Worm (Caenorhabditis elegans) whole organism, L1 larva: ENCODE results near the gene Y110A2AL.4.

Experiments
- C34B4.2 ChIP-seq: sonication (generic microtip); optimal IDR thresholded peaks from 2 replicates; lab custom pipeline; 2017; ENCODE audit warnings: mild to moderate bottlenecking, missing genetic modification characterization, missing compliant biosample characterization
- aha-1 ChIP-seq: fragments of 150-350 bp; optimal IDR thresholded peaks from 2 replicates; lab custom pipeline; 2014; ENCODE audit warnings: missing biosample characterization, missing genetic modification characterization
- blmp-1 ChIP-seq: fragments of 150-350 bp; optimal IDR thresholded peaks from 2 replicates; lab custom pipeline; 2014; ENCODE audit warnings: missing biosample characterization, missing genetic modification characterization
- ceh-8 ChIP-seq: fragments of 200-800 bp; sonication (Bioruptor generic); optimal IDR thresholded peaks from 2 replicates; lab custom pipeline; 2018; ENCODE audit warnings: mild to moderate bottlenecking, missing genetic modification characterization, moderate library complexity, missing compliant biosample characterization
- ceh-82 ChIP-seq, 3 experiments: fragments of 150-350 bp in 1 of 3; sonication (generic microtip) in 2 of 3; optimal IDR thresholded peaks; 2 replicates each; lab custom pipeline; 2014 to 2017; ENCODE audit warnings: missing biosample characterization in 3 of 3, missing genetic modification characterization in 3 of 3
- ceh-88 ChIP-seq: fragments of 200-800 bp; sonication (Bioruptor generic); IDR thresholded peaks from 2 replicates; pipeline ENCODE4 v1.3.6; 2022; ENCODE audit warnings: missing genetic modification characterization, missing compliant biosample characterization
- ces-1 ChIP-seq: fragments of 150-350 bp; optimal IDR thresholded peaks from 2 replicates; lab custom pipeline; 2014; ENCODE audit warnings: missing biosample characterization, missing genetic modification reagents, missing genetic modification characterization
- dpl-1 ChIP-seq, 3 experiments: fragments of 150-350 bp in 2 of 3; sonication (generic microtip) in 1 of 3; optimal IDR thresholded peaks; 2 replicates each; lab custom pipeline; 2014 to 2017; ENCODE audit warnings: missing biosample characterization in 3 of 3, missing genetic modification characterization in 3 of 3, missing genetic modification reagents in 3 of 3
- efl-1 ChIP-seq, 4 experiments: fragments of 150-350 bp; optimal IDR thresholded peaks in 3 of 4; peaks in 1 of 4; 1 replicate in 1 of 4; 2 replicates in 3 of 4; lab custom pipeline; 2014; ENCODE audit warnings: missing biosample characterization in 2 of 4, missing genetic modification characterization in 2 of 4, missing genetic modification reagents in 2 of 4
- efl-3 ChIP-seq: fragments of 200-800 bp; sonication (Bioruptor generic); optimal IDR thresholded peaks from 2 replicates; lab custom pipeline; 2018; ENCODE audit warnings: mild to moderate bottlenecking, missing genetic modification characterization, missing compliant biosample characterization
- elt-2 ChIP-seq: sonication (generic microtip); optimal IDR thresholded peaks from 2 replicates; lab custom pipeline; 2016; ENCODE audit warnings: missing genetic modification characterization, mild to moderate bottlenecking, inconsistent platforms, missing compliant biosample characterization, missing genetic modification reagents
- elt-3 ChIP-seq, 6 experiments: fragments of 150-350 bp in 1 of 6; sonication (generic microtip); optimal IDR thresholded peaks; 2 replicates each; lab custom pipeline; 2017 to 2018; ENCODE audit warnings: missing biosample characterization in 6 of 6, missing genetic modification characterization in 6 of 6, inconsistent platforms in 1 of 6
- fkh-10 ChIP-seq: sonication (generic microtip); optimal IDR thresholded peaks from 2 replicates; lab custom pipeline; 2017; ENCODE audit warnings: missing biosample characterization, missing genetic modification reagents, missing genetic modification characterization
- fos-1 ChIP-seq: fragments of 150-350 bp; optimal IDR thresholded peaks from 2 replicates; lab custom pipeline; 2014; ENCODE audit warnings: missing biosample characterization, missing genetic modification characterization
- hlh-17 ChIP-seq: fragments of 200-800 bp; sonication (Bioruptor generic); optimal IDR thresholded peaks from 2 replicates; lab custom pipeline; 2018; ENCODE audit warnings: missing genetic modification characterization, mild to moderate bottlenecking, missing compliant biosample characterization, moderate library complexity, borderline replicate concordance
- hlh-4 ChIP-seq: sonication (generic microtip); optimal IDR thresholded peaks from 2 replicates; lab custom pipeline; 2016; ENCODE audit warnings: mild to moderate bottlenecking, missing genetic modification characterization, missing compliant biosample characterization
- hpl-2 ChIP-seq: fragments of 150-350 bp; optimal IDR thresholded peaks from 2 replicates; lab custom pipeline; 2014; ENCODE audit warnings: missing biosample characterization, missing genetic modification reagents, missing genetic modification characterization
- irx-1 ChIP-seq: sonication (generic microtip); optimal IDR thresholded peaks from 2 replicates; lab custom pipeline; 2016; ENCODE audit warnings: missing genetic modification characterization, missing compliant biosample characterization
- isw-1 ChIP-seq: fragments of 200-800 bp; sonication (Bioruptor generic); IDR thresholded peaks from 2 replicates; pipeline ENCODE4 v1.3.6; 2022; ENCODE audit warnings: missing genetic modification characterization, missing compliant biosample characterization
- lin-14 ChIP-seq: fragments of 200-800 bp; sonication (Bioruptor generic); optimal IDR thresholded peaks from 2 replicates; lab custom pipeline; 2018; ENCODE audit warnings: mild to moderate bottlenecking, missing genetic modification characterization, moderate library complexity, missing compliant biosample characterization
- lin-15B ChIP-seq: fragments of 150-350 bp; sonication (generic microtip); optimal IDR thresholded peaks from 3 replicates; lab custom pipeline; 2014; ENCODE audit warnings: missing biosample characterization, missing genetic modification characterization
- lin-35 ChIP-seq, 2 experiments: fragments of 150-350 bp; optimal IDR thresholded peaks; 2 replicates each; lab custom pipeline; 2014; ENCODE audit warnings: missing biosample characterization in 2 of 2, missing genetic modification characterization in 2 of 2, missing genetic modification reagents in 2 of 2
- lir-3 ChIP-seq: sonication (generic microtip); optimal IDR thresholded peaks from 2 replicates; lab custom pipeline; 2016; ENCODE audit warnings: mild to moderate bottlenecking, missing genetic modification characterization, moderate library complexity, missing compliant biosample characterization; ENCODE audit not compliant: poor library complexity
- lsy-2 ChIP-seq, 2 experiments: fragments of 150-350 bp; optimal IDR thresholded peaks; 2 replicates each; lab custom pipeline; 2014; ENCODE audit warnings: missing biosample characterization in 2 of 2, missing genetic modification characterization in 2 of 2
- mdl-1 ChIP-seq, 2 experiments: fragments of 150-350 bp; optimal IDR thresholded peaks; 2 replicates each; lab custom pipeline; 2014 to 2017; ENCODE audit warnings: missing biosample characterization in 2 of 2, missing genetic modification characterization in 2 of 2, inconsistent platforms in 1 of 2
- nhr-19 ChIP-seq: fragments of 200-800 bp; sonication (Bioruptor generic); conservative IDR thresholded peaks from 2 replicates; pipeline ENCODE4 v1.3.6; 2022; ENCODE audit warnings: missing genetic modification characterization, missing compliant biosample characterization
- nhr-20 ChIP-seq: sonication (generic microtip); optimal IDR thresholded peaks from 2 replicates; lab custom pipeline; 2016; ENCODE audit warnings: mild to moderate bottlenecking, missing genetic modification characterization, missing compliant biosample characterization
- nhr-28 ChIP-seq: fragments of 150-350 bp; optimal IDR thresholded peaks from 2 replicates; lab custom pipeline; 2014; ENCODE audit warnings: missing biosample characterization, missing genetic modification characterization
- nhr-47 ChIP-seq: sonication (generic microtip); optimal IDR thresholded peaks from 2 replicates; lab custom pipeline; 2016; ENCODE audit warnings: mild to moderate bottlenecking, missing genetic modification characterization, moderate library complexity, missing compliant biosample characterization
- nhr-84 ChIP-seq: sonication (generic microtip); optimal IDR thresholded peaks from 2 replicates; lab custom pipeline; 2017; ENCODE audit warnings: missing biosample characterization, missing genetic modification characterization
- nhr-85 ChIP-seq: sonication (generic microtip); peaks from one replicate; lab custom pipeline; 2016; ENCODE audit warnings: missing genetic modification characterization, inconsistent platforms, missing compliant biosample characterization
- nhr-90 ChIP-seq: sonication (generic microtip); optimal IDR thresholded peaks from 2 replicates; lab custom pipeline; 2016; ENCODE audit warnings: mild to moderate bottlenecking, missing genetic modification characterization, missing compliant biosample characterization; ENCODE audit not compliant: poor library complexity
- rnt-1 ChIP-seq: sonication (generic microtip); optimal IDR thresholded peaks from 2 replicates; lab custom pipeline; 2016; ENCODE audit warnings: mild to moderate bottlenecking, missing genetic modification characterization, moderate library complexity, missing compliant biosample characterization
- snpc-4 ChIP-seq: fragments of 150-350 bp; optimal IDR thresholded peaks from 2 replicates; lab custom pipeline; 2014; ENCODE audit warnings: missing biosample characterization, missing genetic modification characterization
- snu-23 ChIP-seq: sonication (generic microtip); optimal IDR thresholded peaks from 2 replicates; lab custom pipeline; 2016; ENCODE audit warnings: missing genetic modification characterization, missing compliant biosample characterization
- tbx-2 ChIP-seq: sonication (generic microtip); optimal IDR thresholded peaks from 2 replicates; lab custom pipeline; 2016; ENCODE audit warnings: missing genetic modification characterization, missing compliant biosample characterization
- unc-130 ChIP-seq: fragments of 150-350 bp; optimal IDR thresholded peaks from 2 replicates; lab custom pipeline; 2017; ENCODE audit warnings: missing biosample characterization, missing genetic modification characterization, inconsistent platforms
- zag-1 ChIP-seq: fragments of 150-350 bp; optimal IDR thresholded peaks from 2 replicates; lab custom pipeline; 2014; ENCODE audit warnings: missing biosample characterization, missing genetic modification characterization
- ztf-11 ChIP-seq, 2 experiments: sonication (generic microtip); optimal IDR thresholded peaks; 2 replicates each; lab custom pipeline; 2016 to 2017; ENCODE audit warnings: missing genetic modification characterization in 2 of 2, missing biosample characterization in 1 of 2, missing compliant biosample characterization in 1 of 2

Gene Y110A2AL.4

DNA sequence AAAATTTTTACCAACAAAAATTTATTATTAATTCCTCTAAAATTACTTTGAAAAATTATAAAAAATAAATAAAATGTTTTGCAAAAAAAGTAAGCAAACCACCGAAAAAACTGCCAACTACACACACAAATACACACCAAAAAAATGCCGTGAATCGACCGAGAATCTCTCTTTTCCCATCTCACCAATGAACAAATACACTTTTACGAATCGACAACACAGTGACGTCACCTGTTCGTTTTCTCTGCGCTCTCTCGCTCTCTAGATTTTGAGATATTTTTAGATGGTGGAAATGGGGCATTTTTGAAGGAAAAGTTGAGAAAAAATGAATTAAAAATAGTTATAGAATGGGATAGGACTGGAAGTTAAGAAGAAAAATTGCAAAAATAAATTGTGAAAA lies 7.0 kb upstream of the Y110A2AL.4 start (continued):
- TF ChIP-seq rnt-1 (peak; percentile 41), nhr-47 (tag; lab: Kevin White, UChicago) (no peak), nhr-85 (tag; lab: Kevin White, UChicago) (peak; percentile 61), tbx-2 (tag; lab: Kevin White, UChicago) (peak; percentile 28), nhr-84 (tag; lab: Kevin White, UChicago) (no peak), efl-1 (optimal IDR thresholded peaks at IDR 0.05; lab: Kevin White, UChicago) (peak; percentile 13 to 36), efl-1 (GFP tag; optimal IDR thresholded peaks at IDR 0.05 in 1 of 2; lab: Kevin White, UChicago) (no peak), snu-23 (peak; percentile 33), C34B4.2 (tag; lab: Kevin White, UChicago) (no peak), ceh-82 (tag; optimal IDR thresholded peaks at IDR 0.05; lab: Kevin White, UChicago) (peak in 1 of 3 experiments; percentile 6), hpl-2 (GFP tag; lab: Kevin White, UChicago) (no peak), fos-1 (no peak), mdl-1 (tag; optimal IDR thresholded peaks at IDR 0.05; lab: Kevin White, UChicago) (no peak), efl-3 (no peak), snpc-4 (no peak), nhr-19 (GFP tag; lab: Robert Waterston, UW) (no peak), nhr-90 (tag; lab: Kevin White, UChicago) (peak; percentile 6), ztf-11 (tag; optimal IDR thresholded peaks at IDR 0.05; lab: Kevin White, UChicago) (no peak), hlh-17 (GFP tag; lab: Kevin White, UChicago) (no peak), aha-1 (tag; lab: Kevin White, UChicago) (no peak), ceh-88 (GFP tag; lab: Robert Waterston, UW) (no peak), lir-3 (tag; lab: Kevin White, UChicago) (no peak), unc-130 (tag; lab: Kevin White, UChicago) (no peak), lin-15B (tag; lab: Kevin White, UChicago) (no peak), isw-1 (no peak), hlh-4 (no peak), irx-1 (no peak), ceh-8 (GFP tag; lab: Kevin White, UChicago) (no peak), lsy-2 (tag; optimal IDR thresholded peaks at IDR 0.05; lab: Kevin White, UChicago) (peak; percentile 40 to 54), ces-1 (GFP tag; lab: Kevin White, UChicago) (no peak), fkh-10 (GFP tag; lab: Kevin White, UChicago) (no peak)

DNA sequence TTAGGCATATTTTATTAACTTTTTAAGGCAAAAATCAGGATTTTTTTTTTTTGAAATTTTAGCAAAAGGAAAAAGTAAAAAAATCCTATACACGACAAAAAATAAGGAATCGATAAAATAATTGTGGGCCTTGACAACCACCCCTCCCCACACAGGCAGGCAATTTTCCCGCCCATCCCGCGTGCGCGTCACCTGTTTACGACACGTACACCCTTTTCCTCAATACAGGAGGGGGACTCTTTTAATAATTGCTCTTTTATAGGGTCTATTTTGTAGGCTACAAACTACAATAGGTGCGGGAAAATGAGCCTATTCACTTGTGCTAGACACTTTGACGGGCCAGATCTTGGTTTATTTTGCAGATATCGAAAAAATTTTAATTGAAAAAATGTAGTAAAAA lies 6.6 kb upstream of the Y110A2AL.4 start:
- TF ChIP-seq rnt-1 (peak; percentile 13), blmp-1 (tag; lab: Kevin White, UChicago) (no peak), nhr-85 (tag; lab: Kevin White, UChicago) (peak; percentile 27)

DNA sequence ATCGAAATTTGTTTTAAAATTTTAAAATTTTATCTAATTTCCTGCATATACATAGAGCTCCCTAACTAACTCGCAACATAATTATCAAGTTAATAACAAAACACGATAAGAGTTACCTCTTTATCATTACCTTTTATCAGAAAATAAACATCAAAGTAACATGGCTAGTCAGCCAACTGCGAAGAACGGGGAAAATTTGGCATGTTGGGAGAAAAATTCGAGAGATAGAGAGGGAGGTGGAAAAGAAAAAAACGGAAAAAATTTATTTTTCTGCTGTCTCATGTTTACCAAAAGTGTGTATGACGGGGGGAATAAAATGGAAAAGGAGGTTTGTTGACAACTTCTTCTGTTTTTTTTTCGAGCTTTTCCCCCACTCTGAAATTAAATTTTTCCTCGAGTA lies 5.0 kb upstream of the Y110A2AL.4 start:
- TF ChIP-seq isw-1 (no peak), lir-3 (tag; lab: Kevin White, UChicago) (no peak), efl-1 (optimal IDR thresholded peaks at IDR 0.05; lab: Kevin White, UChicago) (no peak), efl-1 (GFP tag; optimal IDR thresholded peaks at IDR 0.05 in 1 of 2; lab: Kevin White, UChicago) (peak in 1 of 2 experiments; percentile 77), ztf-11 (tag; optimal IDR thresholded peaks at IDR 0.05; lab: Kevin White, UChicago) (no peak), lin-35 (GFP tag; optimal IDR thresholded peaks at IDR 0.05; lab: Kevin White, UChicago) (peak in 1 of 2 experiments; percentile 44), lin-14 (GFP tag; lab: Kevin White, UChicago) (no peak), nhr-28 (no peak), dpl-1 (GFP tag; optimal IDR thresholded peaks at IDR 0.05; lab: Kevin White, UChicago) (peak in 1 of 3 experiments; percentile 4), blmp-1 (tag; lab: Kevin White, UChicago) (peak; percentile 0), nhr-20 (tag; lab: Kevin White, UChicago) (peak; percentile 20), ceh-88 (GFP tag; lab: Robert Waterston, UW) (no peak), zag-1 (tag; lab: Kevin White, UChicago) (no peak), elt-2 (tag; lab: Kevin White, UChicago) (peak; percentile 83), elt-3 (tag; optimal IDR thresholded peaks at IDR 0.05; lab: Kevin White, UChicago) (peak in 1 of 6 experiments; percentile 53)
